Worm (Caenorhabditis elegans) whole organism, early embryonic: ENCODE measurements around the gene Y54G2A.72.

Source experiments
- F13C5.2 ChIP-seq: sonication (generic microtip); optimal IDR thresholded peaks from 2 replicates; lab custom pipeline; 2017; ENCODE audit warnings: mild to moderate bottlenecking, missing genetic modification characterization, inconsistent platforms, missing compliant biosample characterization
- aly-1 ChIP-seq: sonication (generic microtip); optimal IDR thresholded peaks from 2 replicates; lab custom pipeline; 2016; ENCODE audit warnings: missing genetic modification characterization, missing compliant biosample characterization
- ama-1 ChIP-seq: fragments of 150-350 bp; optimal IDR thresholded peaks from 2 replicates; lab custom pipeline; 2014
- ceh-36 ChIP-seq: sonication (generic microtip); optimal IDR thresholded peaks from 2 replicates; lab custom pipeline; 2016; ENCODE audit warnings: missing genetic modification characterization, inconsistent platforms, missing compliant biosample characterization
- flt-1 ChIP-seq: fragments of 200-800 bp; sonication (Bioruptor generic); IDR thresholded peaks from 2 replicates; pipeline ENCODE4 v1.3.6; 2022; ENCODE audit warnings: missing genetic modification characterization, missing compliant biosample characterization
- hnd-1 ChIP-seq: sonication (generic microtip); optimal IDR thresholded peaks from 2 replicates; lab custom pipeline; 2016; ENCODE audit warnings: missing genetic modification characterization, missing compliant biosample characterization
- pes-1 ChIP-seq: fragments of 200-800 bp; sonication (Bioruptor generic); IDR thresholded peaks from 2 replicates; pipeline ENCODE4 v1.3.6; 2022; ENCODE audit warnings: missing genetic modification reagents, missing genetic modification characterization, missing compliant biosample characterization
- scrt-1 ChIP-seq: fragments of 200-800 bp; sonication (Bioruptor generic); IDR thresholded peaks from 2 replicates; pipeline ENCODE4 v1.3.6; 2022; ENCODE audit warnings: missing genetic modification characterization, missing compliant biosample characterization
- tbx-11 ChIP-seq: fragments of 200-800 bp; sonication (Bioruptor generic); IDR thresholded peaks from 2 replicates; pipeline ENCODE4 v1.3.6; 2022; ENCODE audit warnings: missing genetic modification characterization, missing compliant biosample characterization

- no peak for TF ChIP-seq ceh-36 (tag; lab: Kevin White, UChicago)
- no peak for TF ChIP-seq ama-1
- no peak for TF ChIP-seq F13C5.2 (tag; lab: Kevin White, UChicago)
- no peak for TF ChIP-seq pes-1 (GFP tag; lab: Robert Waterston, UW)
- no peak for TF ChIP-seq flt-1
- TF ChIP-seq hnd-1 = no peak
- TF ChIP-seq aly-1 (tag; lab: Kevin White, UChicago) = no peak
- no peak for TF ChIP-seq scrt-1
- no peak for TF ChIP-seq tbx-11 (GFP tag; lab: Robert Waterston, UW)
Observed at ce11 chrIV:2762380-2762779, 15.6 kb upstream of the Y54G2A.72 start, which contains the start of gene Y54G2A.77.
